Fruit fly (Drosophila melanogaster): Measurements from ENCODE around the gene glo.

- TF ChIP-seq crp (GFP tag; optimal IDR thresholded peaks at IDR 0.05) = no peak
- no peak for TF ChIP-seq disco-r (GFP tag; optimal IDR thresholded peaks at IDR 0.05)
- no peak for TF ChIP-seq Jarid2 (GFP tag; optimal IDR thresholded peaks at IDR 0.05)
- TF ChIP-seq CG11456 (GFP tag; IDR thresholded peaks at IDR 0.05) = no peak
- no peak for TF ChIP-seq Hr78 (GFP tag; optimal IDR thresholded peaks at IDR 0.05)
Observed at dm6 chr3R:11821800-11822199, 2.6 kb upstream of the glo start.
